Fruit fly (Drosophila melanogaster) whole organism: Measurements from ENCODE around the gene pasi1.

Source experiments
- CG8478 ChIP-seq: fragments of >200 bp; optimal IDR thresholded peaks from 2 replicates; lab custom pipeline; 2018; ENCODE audit warnings: inconsistent platforms
- Dll ChIP-seq: fragments of >200 bp; optimal IDR thresholded peaks from 2 replicates; lab custom pipeline; 2017
- EcR ChIP-seq, 2 experiments: fragments of >200 bp; optimal IDR thresholded peaks; 2 replicates each; lab custom pipeline; 2017; ENCODE audit warnings: missing biosample characterization in 2 of 2, missing genetic modification characterization in 2 of 2, missing genetic modification reagents in 2 of 2
- pan ChIP-seq: fragments of >200 bp; optimal IDR thresholded peaks from 2 replicates; lab custom pipeline; 2017
- psq ChIP-seq: fragments of >200 bp; optimal IDR thresholded peaks from 2 replicates; lab custom pipeline; 2017
- usp ChIP-seq: fragments of >200 bp; optimal IDR thresholded peaks from 2 replicates; lab custom pipeline; 2017; ENCODE audit warnings: missing biosample characterization, missing genetic modification characterization, mixed read lengths

Gene pasi1

DNA sequence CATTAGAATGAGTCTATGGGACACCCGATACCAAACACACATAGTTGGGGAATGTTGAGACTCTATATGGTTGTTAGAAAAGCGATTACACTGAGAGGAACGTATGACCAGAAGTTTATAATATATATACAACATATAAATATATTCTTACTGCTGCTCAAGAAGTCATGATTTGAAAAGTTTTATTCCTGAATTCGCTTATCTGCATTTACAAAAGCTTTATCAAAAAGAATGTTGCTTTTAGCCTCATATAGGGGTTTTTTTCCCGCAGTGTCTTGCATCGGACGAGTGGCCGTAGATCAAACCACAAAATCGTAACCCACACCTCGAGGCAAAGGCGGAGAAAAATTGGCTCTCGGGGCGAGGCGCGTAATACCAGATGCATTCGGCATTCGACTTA, 7.1 kb upstream of the pasi1 start:
- TF ChIP-seq pan (lab: Kevin White, UChicago) (no peak), usp (no peak), EcR (GFP tag; optimal IDR thresholded peaks at IDR 0.05; lab: Kevin White, UChicago) (no peak), Dll (lab: Kevin White, UChicago) (no peak), CG8478 (lab: Kevin White, UChicago) (no peak), psq (lab: Kevin White, UChicago) (no peak)

DNA sequence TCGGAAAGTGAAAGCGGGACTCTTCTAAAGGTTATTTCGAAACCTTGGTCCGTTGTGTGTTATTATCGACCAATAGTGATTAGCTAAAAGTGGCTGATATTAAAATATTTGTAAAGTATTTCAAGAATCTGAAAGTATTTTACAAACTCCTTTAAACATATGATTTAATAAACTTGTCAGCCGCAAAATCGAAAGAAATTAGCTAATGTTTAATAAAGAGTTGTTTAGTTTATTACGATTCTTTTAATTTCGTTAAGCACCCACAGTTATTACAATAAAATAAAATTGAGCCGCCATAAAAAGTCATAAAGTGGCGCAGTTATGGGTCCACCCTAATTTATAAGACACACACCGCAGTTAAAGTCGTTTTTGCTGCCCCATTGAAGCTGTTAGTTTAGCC, 4.9 kb upstream of the pasi1 start:
- no peak for TF ChIP-seq pan (lab: Kevin White, UChicago)

DNA sequence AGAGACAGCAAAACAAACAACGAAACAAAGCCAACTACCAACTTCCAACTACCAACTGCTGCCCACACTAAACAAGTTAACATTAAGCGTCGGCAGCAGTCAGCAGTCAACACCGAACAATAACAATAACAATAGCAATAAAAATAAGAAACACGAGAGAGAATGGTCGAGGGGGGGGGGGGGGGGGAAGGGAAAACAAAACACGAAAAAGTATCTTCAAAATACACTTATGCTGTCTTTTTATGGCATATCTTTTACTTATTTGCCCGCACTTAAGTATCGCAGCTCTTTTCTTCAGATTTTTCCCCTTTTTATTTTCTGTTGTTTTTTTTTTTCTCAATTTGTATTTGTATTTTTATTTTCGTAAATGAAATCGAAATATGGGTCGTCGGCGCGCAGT, 1.6 kb upstream of the pasi1 start:
- TF ChIP-seq psq (lab: Kevin White, UChicago) (no peak), pan (lab: Kevin White, UChicago) (no peak), Dll (lab: Kevin White, UChicago) (no peak), EcR (GFP tag; optimal IDR thresholded peaks at IDR 0.05; lab: Kevin White, UChicago) (no peak), usp (no peak), CG8478 (lab: Kevin White, UChicago) (no peak)

DNA sequence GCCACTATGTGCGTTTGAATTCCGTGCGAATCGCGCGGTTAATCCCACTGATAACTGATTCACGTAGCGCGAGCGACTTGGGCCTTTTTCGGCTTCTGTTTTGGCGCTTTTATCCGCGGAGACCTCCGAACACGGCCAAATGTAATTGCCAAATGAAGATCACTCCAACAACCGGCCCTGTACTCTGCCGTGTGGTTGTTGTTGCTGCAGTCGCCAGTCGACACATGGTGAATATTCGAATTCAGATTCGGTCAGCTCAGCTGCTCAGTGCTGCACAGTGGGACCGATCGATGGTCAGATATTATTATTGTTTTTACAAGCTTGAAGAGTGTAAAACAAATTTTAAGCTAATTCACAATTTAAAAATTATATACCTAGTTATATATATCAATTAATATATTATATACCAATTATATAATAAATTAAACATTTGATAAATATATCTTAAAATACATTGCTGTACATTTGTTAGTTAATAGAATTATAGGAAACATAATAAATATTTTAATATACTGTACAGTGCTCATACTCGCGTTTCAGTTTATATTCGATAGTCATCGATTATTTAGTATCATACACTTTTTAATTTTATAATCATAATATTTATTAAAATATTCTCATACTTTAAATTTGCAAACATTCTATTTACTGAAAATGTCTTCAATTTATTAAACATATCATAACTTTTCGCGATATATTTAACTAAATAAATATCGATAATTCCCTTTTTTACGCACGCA, 370 bp upstream of the pasi1 start, which contains the start of gene CG43102:
CG43102 (minus strand) TSS at position 156 of the 740 bp plus-strand sequence.
- no peak for TF ChIP-seq Dll (lab: Kevin White, UChicago)
- TF ChIP-seq CG8478 (lab: Kevin White, UChicago): no peak
- TF ChIP-seq EcR (GFP tag; optimal IDR thresholded peaks at IDR 0.05; lab: Kevin White, UChicago): no peak
- TF ChIP-seq usp: no peak
- TF ChIP-seq pan (lab: Kevin White, UChicago): no peak
- TF ChIP-seq psq (lab: Kevin White, UChicago): no peak

DNA sequence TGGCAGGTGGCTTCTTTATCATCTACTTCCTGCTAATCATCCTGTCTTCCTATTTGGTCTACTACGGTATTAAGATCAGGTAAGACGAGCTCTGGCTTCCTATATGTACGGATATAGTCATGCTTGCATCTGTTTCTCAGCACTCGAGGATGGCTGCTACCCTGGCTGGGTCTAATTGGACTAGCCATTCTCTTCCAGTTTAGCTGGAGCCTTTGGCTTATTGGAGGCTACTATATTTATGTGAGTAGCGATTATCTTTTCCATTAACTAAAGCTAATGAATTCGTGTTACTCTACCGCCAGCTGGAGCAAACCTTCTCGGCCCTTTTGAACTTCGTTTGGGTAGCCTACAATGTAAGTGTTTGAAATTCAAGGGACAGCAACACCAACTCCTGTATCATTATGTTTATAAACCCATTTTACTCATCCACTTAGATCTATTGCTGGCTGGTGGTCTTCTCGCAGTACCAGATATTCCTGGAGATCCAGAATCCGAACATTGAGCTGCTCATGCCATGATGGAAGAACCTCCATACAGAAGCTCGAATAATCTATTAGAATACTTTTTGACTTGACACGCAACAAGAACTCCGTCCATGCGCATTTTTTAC, 791 bp downstream of the pasi1 start:
- TF ChIP-seq usp (no peak), psq (lab: Kevin White, UChicago) (no peak), pan (lab: Kevin White, UChicago) (no peak), CG8478 (lab: Kevin White, UChicago) (no peak), EcR (GFP tag; optimal IDR thresholded peaks at IDR 0.05; lab: Kevin White, UChicago) (no peak), Dll (lab: Kevin White, UChicago) (no peak)

DNA sequence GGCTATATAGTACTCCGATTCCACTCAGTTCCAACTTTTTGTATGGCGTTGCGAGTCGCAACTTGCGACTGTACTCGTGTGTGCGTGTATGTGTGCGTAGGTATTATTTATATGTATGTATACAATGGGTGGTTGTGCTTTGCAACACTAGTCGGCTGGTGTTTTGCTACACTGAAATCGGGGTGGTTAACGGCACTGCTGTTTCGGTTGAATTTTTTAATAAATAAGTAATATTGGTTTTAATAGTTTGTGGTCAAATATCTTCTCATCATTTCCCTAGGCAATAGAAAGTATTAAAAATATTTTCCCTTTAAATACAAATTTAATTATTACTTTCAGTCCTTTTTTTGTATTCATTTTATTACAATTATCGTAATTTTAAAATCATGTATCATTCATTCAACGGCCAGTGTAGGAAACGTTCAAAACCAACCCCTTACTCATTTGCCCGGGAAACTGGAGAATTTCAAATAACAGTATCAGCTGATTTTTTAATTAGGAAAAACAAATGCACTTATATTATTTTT, 3.4 kb downstream of the pasi1 start, which contains the start of gene CG7379:
CG7379 (minus strand) TSS at position 94 of the 527 bp plus-strand sequence.
- TF ChIP-seq CG8478 (lab: Kevin White, UChicago) (no peak), pan (lab: Kevin White, UChicago) (no peak), Dll (lab: Kevin White, UChicago) (no peak), psq (lab: Kevin White, UChicago) (no peak)

DNA sequence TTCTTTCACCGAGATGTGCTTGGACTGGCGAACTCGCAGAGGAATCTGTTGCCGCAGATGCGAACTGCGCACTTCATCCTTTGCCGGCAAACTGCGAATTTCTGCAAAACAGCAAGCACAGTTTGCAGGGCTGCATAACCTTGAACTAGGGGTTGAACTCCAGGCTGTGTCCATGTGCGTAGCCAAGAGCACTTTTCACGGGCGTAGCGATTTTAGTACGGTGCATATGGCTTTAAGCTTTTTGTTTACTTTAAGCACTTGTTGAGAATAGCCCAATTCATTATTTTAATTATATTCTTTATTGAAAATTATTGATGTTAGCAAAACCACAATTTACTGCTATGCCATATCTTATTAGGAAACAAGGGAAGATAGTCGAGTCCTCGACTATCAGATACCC, 6.4 kb downstream of the pasi1 start, which contains the start of gene CG17803:
CG17803 (minus strand) TSS at position 249 of the 400 bp plus-strand sequence.
- TF ChIP-seq EcR (GFP tag; optimal IDR thresholded peaks at IDR 0.05; lab: Kevin White, UChicago): no peak
- TF ChIP-seq psq (lab: Kevin White, UChicago): no peak
- TF ChIP-seq Dll (lab: Kevin White, UChicago): no peak
- TF ChIP-seq usp: no peak
- no peak for TF ChIP-seq CG8478 (lab: Kevin White, UChicago)
- TF ChIP-seq pan (lab: Kevin White, UChicago): no peak

DNA sequence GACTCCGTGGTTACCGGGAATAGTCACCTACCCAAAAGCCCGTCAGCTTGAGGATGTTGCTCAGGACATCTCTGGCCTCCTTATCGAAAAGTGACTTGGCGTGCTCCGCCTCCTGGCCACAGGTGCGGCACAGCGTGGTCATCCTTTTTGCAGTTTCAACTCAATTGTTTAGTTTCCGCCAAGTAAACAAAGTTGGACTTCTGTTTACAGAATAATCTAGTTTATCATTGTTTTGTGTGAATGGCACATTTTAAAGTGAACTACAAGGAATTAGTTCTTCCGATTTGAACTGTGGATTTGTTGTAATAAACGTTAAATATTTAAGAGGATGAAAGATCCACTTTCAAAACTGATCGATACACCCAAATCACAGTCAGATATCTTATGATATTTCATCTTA, 8.2 kb downstream of the pasi1 start, which contains the start of gene CG17806:
CG17806 (minus strand) TSS at position 236 of the 400 bp plus-strand sequence.
- no peak for TF ChIP-seq EcR (GFP tag; optimal IDR thresholded peaks at IDR 0.05; lab: Kevin White, UChicago)
- TF ChIP-seq psq (lab: Kevin White, UChicago): no peak
- no peak for TF ChIP-seq CG8478 (lab: Kevin White, UChicago)
- TF ChIP-seq pan (lab: Kevin White, UChicago): no peak
- no peak for TF ChIP-seq usp
- TF ChIP-seq Dll (lab: Kevin White, UChicago): no peak

DNA sequence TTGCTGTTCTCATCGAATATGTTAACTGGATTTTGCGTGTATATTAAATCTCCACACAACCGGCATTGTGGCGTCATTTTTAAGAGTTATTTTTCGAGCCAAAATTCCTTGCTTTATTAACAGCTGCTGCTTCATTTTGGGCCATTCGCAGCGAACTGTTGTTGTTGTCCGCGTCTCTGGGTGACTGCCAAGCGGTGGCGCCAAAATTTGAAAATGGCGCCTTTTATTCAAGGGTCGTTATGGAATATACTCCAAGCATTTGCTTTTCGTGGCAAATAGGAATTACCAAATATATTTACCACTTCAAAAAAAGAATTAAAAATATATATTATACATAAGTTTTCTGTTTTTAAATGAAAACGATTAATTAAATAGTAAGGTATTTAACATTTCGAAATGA, 10.2 kb downstream of the pasi1 start, which contains the start of gene Nnk:
Nnk (minus strand) TSS at position 158 of the 400 bp plus-strand sequence.
- no peak for TF ChIP-seq EcR (GFP tag; optimal IDR thresholded peaks at IDR 0.05; lab: Kevin White, UChicago)
- TF ChIP-seq usp: no peak
- TF ChIP-seq pan (lab: Kevin White, UChicago): no peak
- TF ChIP-seq psq (lab: Kevin White, UChicago): no peak
- TF ChIP-seq Dll (lab: Kevin White, UChicago): no peak
- no peak for TF ChIP-seq CG8478 (lab: Kevin White, UChicago)

DNA sequence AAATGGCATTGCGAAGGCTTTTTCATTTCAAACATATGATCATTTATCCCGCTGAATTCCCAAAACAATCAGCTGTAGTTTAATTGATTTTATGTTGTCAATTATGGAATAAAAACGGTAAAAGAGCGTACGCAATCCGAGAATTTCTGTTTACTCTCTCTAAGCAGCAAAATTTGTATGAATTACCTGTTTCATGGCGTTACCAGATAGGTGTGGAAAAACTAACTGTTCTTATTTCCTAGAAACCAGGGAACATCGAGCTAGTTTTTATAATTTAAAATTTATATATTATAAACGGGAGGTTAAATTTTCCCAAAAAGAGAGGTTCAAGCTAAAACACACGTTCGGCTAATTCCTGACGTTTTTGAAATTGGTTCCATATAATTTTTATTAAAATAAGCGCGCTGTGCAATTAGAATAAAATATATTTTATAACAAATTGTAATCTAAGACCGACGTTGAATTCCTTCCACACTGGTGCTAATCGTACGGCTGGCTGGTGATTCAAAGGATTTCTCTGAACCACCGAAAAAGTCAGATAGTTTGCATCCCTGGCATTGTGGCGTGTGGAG, 12.2 kb downstream of the pasi1 start, which contains the start of gene CG17801:
CG17801 (minus strand) TSS at position 51 of the 572 bp plus-strand sequence.
- TF ChIP-seq psq (lab: Kevin White, UChicago) (no peak), usp (no peak), pan (lab: Kevin White, UChicago) (no peak), Dll (lab: Kevin White, UChicago) (no peak), EcR (GFP tag; optimal IDR thresholded peaks at IDR 0.05; lab: Kevin White, UChicago) (no peak), CG8478 (lab: Kevin White, UChicago) (no peak)

DNA sequence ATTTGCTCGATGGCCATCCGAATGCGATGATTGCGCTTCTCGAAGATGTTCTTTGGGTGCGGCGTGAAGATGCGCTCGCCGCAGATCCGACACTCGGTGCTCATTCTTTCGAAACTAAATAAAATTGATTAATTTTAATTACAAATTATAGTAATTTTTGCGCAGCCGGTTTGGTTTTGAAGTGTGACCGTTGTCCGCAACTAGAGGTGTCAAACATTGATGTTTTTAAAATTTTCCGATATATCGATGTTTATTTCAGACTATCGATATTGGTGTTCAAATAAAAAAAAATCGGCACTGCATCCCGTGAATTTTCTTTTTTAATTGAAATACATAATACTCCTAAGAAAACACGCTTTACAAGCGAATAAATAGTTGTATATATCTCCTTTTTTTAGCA, 14.1 kb downstream of the pasi1 start, which contains the start of gene Odj:
Odj (minus strand) TSS at position 209 of the 400 bp plus-strand sequence.
- TF ChIP-seq pan (lab: Kevin White, UChicago): no peak
- TF ChIP-seq Dll (lab: Kevin White, UChicago): no peak
- TF ChIP-seq psq (lab: Kevin White, UChicago): no peak
- TF ChIP-seq usp: no peak
- TF ChIP-seq CG8478 (lab: Kevin White, UChicago): no peak
- no peak for TF ChIP-seq EcR (GFP tag; optimal IDR thresholded peaks at IDR 0.05; lab: Kevin White, UChicago)
